Fruit fly (Drosophila melanogaster): ENCODE measurements around the gene CG31784.
A peak's percentile ranks its signal among the peaks of the same experiment; 100 is the strongest.

Gene CG31784

DNA sequence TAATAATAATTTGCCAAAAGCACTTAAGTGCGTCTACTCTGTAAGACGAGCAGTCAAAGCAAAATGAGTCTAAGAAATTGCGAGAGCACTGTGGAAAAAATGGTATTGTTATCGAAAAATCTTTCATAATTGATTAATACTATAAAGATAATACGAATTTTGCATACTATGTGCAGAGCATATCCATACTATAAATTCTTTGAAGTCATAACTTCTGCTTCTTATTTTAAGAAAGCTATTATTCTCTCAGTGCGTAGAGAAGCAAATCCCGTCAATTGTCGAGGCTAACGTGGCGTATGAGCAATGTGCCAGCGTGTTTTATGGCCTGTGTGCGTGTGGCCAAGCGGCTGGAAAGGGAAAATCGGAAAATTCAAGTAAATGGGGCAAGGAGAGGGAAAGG, 33.9 kb upstream of the CG31784 start (continued):
- TF ChIP-seq MBD-R2 (GFP tag; IDR thresholded peaks at IDR 0.05) (no peak), Xbp1 (GFP tag; optimal IDR thresholded peaks at IDR 0.05) (peak; percentile 2), cad (GFP tag; optimal IDR thresholded peaks at IDR 0.05) (no peak), sc (optimal IDR thresholded peaks at IDR 0.05) (no peak), sc (GFP tag; optimal IDR thresholded peaks at IDR 0.05) (no peak), CG6175 (GFP tag; IDR thresholded peaks at IDR 0.05) (no peak), CG32532 (GFP tag; IDR thresholded peaks at IDR 0.05) (peak; percentile 48; the same call in 1 of the 2 replicates), Fer3 (tag; optimal IDR thresholded peaks at IDR 0.05) (peak; percentile 6), grau (tag; optimal IDR thresholded peaks at IDR 0.05) (peak; percentile 29), Rfx (GFP tag; IDR thresholded peaks at IDR 0.05) (0 out of 2 replicates have a peak, but pooled peaks have one; percentile 11), CG1024 (GFP tag; IDR thresholded peaks at IDR 0.05) (no peak), E2f2 (GFP tag; IDR thresholded peaks at IDR 0.05) (no peak), danr (GFP tag; IDR thresholded peaks at IDR 0.05) (no peak), lilli (GFP tag; optimal IDR thresholded peaks at IDR 0.05) (peak; percentile 26), bcd (GFP tag; optimal IDR thresholded peaks at IDR 0.05) (peak; percentile 8), ara (GFP tag; IDR thresholded peaks at IDR 0.05) (no peak), dpn (GFP tag; optimal IDR thresholded peaks at IDR 0.05) (peak in 1 of 2 experiments; percentile 3), dmrt99B (tag; optimal IDR thresholded peaks at IDR 0.05) (peak; percentile 49), shn (GFP tag; optimal IDR thresholded peaks at IDR 0.05) (no peak), lab (GFP tag; optimal IDR thresholded peaks at IDR 0.05) (peak; percentile 68), CG13894 (tag; optimal IDR thresholded peaks at IDR 0.05) (peak; percentile 37), Dfd (GFP tag; optimal IDR thresholded peaks at IDR 0.05) (no peak), slbo (GFP tag; IDR thresholded peaks at IDR 0.05) (peak; percentile 40; the same call in 1 of the 2 replicates), Fer1 (GFP tag; optimal IDR thresholded peaks at IDR 0.05) (peak; percentile 55), row (GFP tag; IDR thresholded peaks at IDR 0.05) (peak; percentile 56), ap (GFP tag; IDR thresholded peaks at IDR 0.05) (no peak), bsh (GFP tag; optimal IDR thresholded peaks at IDR 0.05) (no peak), PHDP (tag; optimal IDR thresholded peaks at IDR 0.05) (peak; percentile 6), Gug (GFP tag; IDR thresholded peaks at IDR 0.05) (0 out of 4 replicates have a peak, but pooled peaks have one; percentile 7), CG9932 (GFP tag; IDR thresholded peaks at IDR 0.05) (peak; percentile 30; the same call in 1 of the 2 replicates), HLH4C (GFP tag; IDR thresholded peaks at IDR 0.05; ENCODE audit: partially characterized antibody) (no peak), CG8290 (GFP tag; optimal IDR thresholded peaks at IDR 0.05) (no peak), CG8290 (tag; optimal IDR thresholded peaks at IDR 0.05) (peak in 1 of 2 experiments; percentile 5), Hr51 (GFP tag; optimal IDR thresholded peaks at IDR 0.05) (peak in 1 of 2 experiments; percentile 48), Atf-2 (GFP tag; optimal IDR thresholded peaks at IDR 0.05) (no peak), CG2120 (GFP tag; optimal IDR thresholded peaks at IDR 0.05) (peak; percentile 52), CG13296 (GFP tag; optimal IDR thresholded peaks at IDR 0.05) (peak; percentile 33), Ptx1 (GFP tag; IDR thresholded peaks at IDR 0.05) (peak; percentile 34; the same call in 1 of the 2 replicates), CG17359 (tag; optimal IDR thresholded peaks at IDR 0.05) (peak; percentile 36), mam (GFP tag; optimal IDR thresholded peaks at IDR 0.05) (peak; percentile 2), CG15269 (tag; optimal IDR thresholded peaks at IDR 0.05) (peak; percentile 53), Max (GFP tag; optimal IDR thresholded peaks at IDR 0.05) (no peak), CG2678 (tag; optimal IDR thresholded peaks at IDR 0.05) (peak; percentile 57), Ets65A (GFP tag) (peak; percentile 69), CG15514 (GFP tag; optimal IDR thresholded peaks at IDR 0.05) (peak; percentile 23), CG12769 (tag; optimal IDR thresholded peaks at IDR 0.05) (peak; percentile 43), CG9797 (GFP tag; optimal IDR thresholded peaks at IDR 0.05) (no peak), CG13424 (tag; optimal IDR thresholded peaks at IDR 0.05) (peak; percentile 34), CG7556 (GFP tag; optimal IDR thresholded peaks at IDR 0.05) (peak; percentile 41), HLH54F (GFP tag; optimal IDR thresholded peaks at IDR 0.05) (no peak)
